Fruit fly (Drosophila melanogaster): ENCODE data around the gene Hsp68.
A peak's percentile ranks its signal among the peaks of the same experiment; 100 is the strongest.

Hsp68 gene

DNA sequence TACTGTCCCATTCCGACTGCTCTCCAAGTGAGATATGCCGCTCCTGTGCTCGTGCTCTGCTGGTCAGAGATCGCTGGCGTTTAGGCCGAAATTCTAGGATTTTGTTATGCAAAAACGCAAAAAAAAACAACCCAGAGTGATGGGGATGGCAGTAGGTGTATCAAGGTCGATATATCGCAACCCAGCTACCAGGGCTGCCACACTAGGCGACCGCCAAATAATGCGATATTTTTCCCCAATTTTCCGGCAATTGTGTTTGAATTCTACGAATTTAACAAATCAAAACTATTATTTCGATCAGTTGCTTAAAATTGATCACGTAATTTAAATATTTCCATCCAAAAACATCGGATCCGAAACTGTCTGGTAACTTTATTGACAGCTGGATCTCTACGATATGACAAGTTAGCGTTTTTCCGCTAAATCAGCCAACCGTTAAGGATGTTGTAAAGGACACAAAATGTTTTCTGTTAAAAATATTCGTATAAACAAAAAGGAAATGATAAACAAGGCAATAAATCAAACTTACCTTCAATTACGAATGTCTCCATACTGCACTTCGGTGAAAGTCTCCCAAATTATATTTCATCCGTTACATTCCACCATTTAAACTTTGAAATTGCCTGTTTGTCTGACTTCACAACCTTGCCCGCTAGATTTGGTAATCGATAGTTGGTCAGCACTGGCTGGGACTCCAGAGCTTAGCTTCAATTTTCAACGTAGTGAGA, 19.4 kb downstream of the Hsp68 start, which contains the start of gene spas (continued):
- TF ChIP-seq lov (optimal IDR thresholded peaks at IDR 0.05) (no peak), lov (GFP tag; IDR thresholded peaks at IDR 0.05) (peak; percentile 66; the same call in 1 of the 3 replicates), tx (GFP tag; optimal IDR thresholded peaks at IDR 0.05) (peak; percentile 83), maf-S (GFP tag; optimal IDR thresholded peaks at IDR 0.05) (peak; percentile 30), pnt (GFP tag; optimal IDR thresholded peaks at IDR 0.05) (peak; percentile 65), odd (GFP tag; optimal IDR thresholded peaks at IDR 0.05) (no peak), CG17186 (GFP tag; optimal IDR thresholded peaks at IDR 0.05) (peak; percentile 59), CG4854 (GFP tag; optimal IDR thresholded peaks at IDR 0.05) (peak; percentile 45), Dip3 (GFP tag; optimal IDR thresholded peaks at IDR 0.05) (peak; percentile 78), gcm2 (GFP tag; optimal IDR thresholded peaks at IDR 0.05) (no peak), shn (GFP tag; optimal IDR thresholded peaks at IDR 0.05) (peak; percentile 77), BEAF-32 (GFP tag; optimal IDR thresholded peaks at IDR 0.05) (peak; percentile 96), CG12769 (tag; optimal IDR thresholded peaks at IDR 0.05) (no peak), scrt (GFP tag; optimal IDR thresholded peaks at IDR 0.05) (no peak), Awh (GFP tag; IDR thresholded peaks at IDR 0.05) (0 out of 2 replicates have a peak, but pooled peaks have one; percentile 25), Dbx (GFP tag; IDR thresholded peaks at IDR 0.05) (peak; percentile 72; the same call in 2 of the 3 replicates), Blimp-1 (GFP tag; optimal IDR thresholded peaks at IDR 0.05) (no peak), z (GFP tag; IDR thresholded peaks at IDR 0.05) (no peak), Gug (GFP tag; IDR thresholded peaks at IDR 0.05) (peak; percentile 88), CG31224 (GFP tag; IDR thresholded peaks at IDR 0.05) (peak; percentile 70), schlank (tag; optimal IDR thresholded peaks at IDR 0.05) (peak; percentile 22), grn (GFP tag; optimal IDR thresholded peaks at IDR 0.05) (no peak), row (GFP tag; IDR thresholded peaks at IDR 0.05) (peak; percentile 93), Med (GFP tag) (peak; percentile 95), CG11696 (GFP tag; IDR thresholded peaks at IDR 0.05) (no peak), Lhr (GFP tag; optimal IDR thresholded peaks at IDR 0.05) (no peak), mam (GFP tag; optimal IDR thresholded peaks at IDR 0.05) (peak; percentile 73), CG18599 (GFP tag; optimal IDR thresholded peaks at IDR 0.05) (peak; percentile 44), Bteb2 (GFP tag; optimal IDR thresholded peaks at IDR 0.05) (peak; percentile 20), ERR (GFP tag; optimal IDR thresholded peaks at IDR 0.05) (peak; percentile 13), Abd-B (GFP tag; optimal IDR thresholded peaks at IDR 0.05) (peak; percentile 68), nerfin-2 (GFP tag; IDR thresholded peaks at IDR 0.05; ENCODE audit: partially characterized antibody) (peak; percentile 58; the same call in 1 of the 2 replicates), usp (GFP tag; optimal IDR thresholded peaks at IDR 0.05) (no peak), CG32532 (GFP tag; IDR thresholded peaks at IDR 0.05) (peak; percentile 76), tin (GFP tag; optimal IDR thresholded peaks at IDR 0.05) (peak; percentile 72), lilli (GFP tag; optimal IDR thresholded peaks at IDR 0.05) (peak; percentile 74), CG2120 (GFP tag; optimal IDR thresholded peaks at IDR 0.05) (peak; percentile 88), stwl (tag; optimal IDR thresholded peaks at IDR 0.05) (peak; percentile 38), CG9932 (GFP tag; IDR thresholded peaks at IDR 0.05) (peak; percentile 91), CG17361 (GFP tag; IDR thresholded peaks at IDR 0.05) (peak; percentile 86), gt (GFP tag; IDR thresholded peaks at IDR 0.05) (peak; percentile 60; the same call in 1 of the 2 replicates), CG4730 (GFP tag; IDR thresholded peaks at IDR 0.05) (peak; percentile 61; the same call in 1 of the 2 replicates), CG17328 (GFP tag; IDR thresholded peaks at IDR 0.05) (peak; percentile 79), Mad (GFP tag; optimal IDR thresholded peaks at IDR 0.05) (peak; percentile 74), CG5953 (GFP tag; IDR thresholded peaks at IDR 0.05) (peak; percentile 45; the same call in 1 of the 2 replicates), CG10543 (GFP tag; optimal IDR thresholded peaks at IDR 0.05) (peak; percentile 36), CG14860 (GFP tag; IDR thresholded peaks at IDR 0.05; ENCODE audit: partially characterized antibody) (peak; percentile 92), Nf-YC (tag; optimal IDR thresholded peaks at IDR 0.05) (no peak), CG13624 (GFP tag; optimal IDR thresholded peaks at IDR 0.05) (peak; percentile 69), fd64A (GFP tag; optimal IDR thresholded peaks at IDR 0.05) (no peak)

Measured in whole organism, embryonic.